Fruit fly (Drosophila melanogaster) whole organism, embryonic: ENCODE results near the gene His3.3A.

Source experiments
- Asciz ChIP-seq: fragments of 200-800 bp; sonication (Bioruptor generic); optimal IDR thresholded peaks from 2 replicates; lab custom pipeline; 2017; ENCODE audit warnings: missing biosample characterization, mild to moderate bottlenecking, missing genetic modification characterization, missing genetic modification reagents
- Awh ChIP-seq: fragments of 200-800 bp; sonication (Bioruptor generic); IDR thresholded peaks from 2 replicates; pipeline ENCODE4, ENCODE4 v1.3.6; 2022; ENCODE audit warnings: missing biosample characterization, missing genetic modification characterization
- CG10267 ChIP-seq: fragments of 200-800 bp; sonication (Bioruptor generic); optimal IDR thresholded peaks from 2 replicates; lab custom pipeline; 2018; ENCODE audit warnings: missing biosample characterization, mild to moderate bottlenecking, missing genetic modification characterization, moderate library complexity
- CG10321 ChIP-seq: fragments of 200-800 bp; sonication (Bioruptor generic); IDR thresholded peaks from 2 replicates; pipeline ENCODE4 v1.3.6; 2022; ENCODE audit warnings: missing biosample characterization, missing genetic modification characterization
- CG11456 ChIP-seq: fragments of 200-800 bp; sonication (Bioruptor generic); IDR thresholded peaks from 3 replicates; pipeline ENCODE4 v1.3.6; 2022; ENCODE audit warnings: missing biosample characterization, missing genetic modification characterization
- CG11695 ChIP-seq: fragments of 200-800 bp; sonication (Bioruptor generic); IDR thresholded peaks from 3 replicates; pipeline ENCODE4 v1.3.6; 2022; ENCODE audit warnings: missing biosample characterization, missing genetic modification characterization
- CG12659 ChIP-seq: fragments of 200-800 bp; sonication (Bioruptor generic); optimal IDR thresholded peaks from 3 replicates; lab custom pipeline; 2017; ENCODE audit warnings: mild to moderate bottlenecking, missing biosample characterization, missing genetic modification reagents, missing genetic modification characterization
- CG14667 ChIP-seq: fragments of 200-800 bp; sonication (Bioruptor generic); IDR thresholded peaks from 2 replicates; pipeline ENCODE4 v1.3.6; 2022; ENCODE audit warnings: missing biosample characterization, missing genetic modification characterization
- CG1602 ChIP-seq: fragments of 200-800 bp; sonication (Bioruptor generic); optimal IDR thresholded peaks from 3 replicates; lab custom pipeline; 2016; ENCODE audit warnings: missing biosample characterization, missing genetic modification characterization
- CG16813 ChIP-seq: fragments of 200-800 bp; sonication (Bioruptor generic); IDR thresholded peaks from 3 replicates; pipeline ENCODE4 v1.3.6; 2022; ENCODE audit warnings: missing biosample characterization, missing genetic modification characterization; ENCODE audit not compliant: partially characterized antibody
- CG16815 ChIP-seq: fragments of 200-800 bp; sonication (Bioruptor generic); optimal IDR thresholded peaks from 3 replicates; lab custom pipeline; 2017; ENCODE audit warnings: missing biosample characterization, mild to moderate bottlenecking, missing genetic modification characterization
- CG17612 ChIP-seq: fragments of 200-800 bp; sonication (Bioruptor generic); IDR thresholded peaks from 2 replicates; pipeline ENCODE4 v1.3.6; 2022; ENCODE audit warnings: missing biosample characterization, missing genetic modification characterization
- CG17802 ChIP-seq: fragments of 200-800 bp; sonication (Bioruptor generic); optimal IDR thresholded peaks from 2 replicates; lab custom pipeline; 2018; ENCODE audit warnings: missing biosample characterization, mild to moderate bottlenecking, missing genetic modification characterization, moderate library complexity
- CG30020 ChIP-seq: fragments of 200-800 bp; optimal IDR thresholded peaks from 2 replicates; lab custom pipeline; 2019; ENCODE audit warnings: missing biosample characterization, mild to moderate bottlenecking, missing genetic modification characterization, moderate library complexity
- CG30431 ChIP-seq: fragments of 200-800 bp; sonication (Bioruptor generic); optimal IDR thresholded peaks from 2 replicates; lab custom pipeline; 2017; ENCODE audit warnings: missing biosample characterization, missing genetic modification characterization
- CG3065 ChIP-seq: fragments of 200-800 bp; sonication (Bioruptor generic); optimal IDR thresholded peaks from 2 replicates; lab custom pipeline; 2016; ENCODE audit warnings: missing biosample characterization, missing genetic modification characterization
- CG31224 ChIP-seq: fragments of 200-800 bp; sonication (Bioruptor generic); IDR thresholded peaks from 2 replicates; pipeline ENCODE4 v1.3.6; 2022; ENCODE audit warnings: missing biosample characterization, missing genetic modification characterization
- CG4328 ChIP-seq: fragments of 200-800 bp; sonication (Bioruptor generic); optimal IDR thresholded peaks from 3 replicates; lab custom pipeline; 2017; ENCODE audit warnings: missing biosample characterization, missing genetic modification reagents, missing genetic modification characterization
- CG5180 ChIP-seq: fragments of 200-800 bp; sonication (Bioruptor generic); optimal IDR thresholded peaks from 3 replicates; lab custom pipeline; 2017; ENCODE audit warnings: missing biosample characterization, missing genetic modification characterization, mild to moderate bottlenecking, moderate library complexity, missing genetic modification reagents
- CG8765 ChIP-seq: fragments of 200-800 bp; sonication (Bioruptor generic); IDR thresholded peaks from 2 replicates; pipeline ENCODE4 v1.3.6; 2022; ENCODE audit warnings: missing biosample characterization, missing genetic modification characterization
- Dll ChIP-seq: fragments of 200-800 bp; sonication (Bioruptor generic); IDR thresholded peaks from 4 replicates; pipeline ENCODE4 v1.3.6; 2022; ENCODE audit warnings: missing biosample characterization, missing genetic modification characterization; ENCODE audit not compliant: partially characterized antibody
- E2f1 ChIP-seq: fragments of 200-800 bp; sonication (Bioruptor generic); IDR thresholded peaks from 2 replicates; pipeline ENCODE4 v1.3.6; 2022; ENCODE audit warnings: missing biosample characterization, missing genetic modification characterization
- E2f2 ChIP-seq: fragments of 200-800 bp; sonication (Bioruptor generic); IDR thresholded peaks from 2 replicates; pipeline ENCODE4 v1.3.6; 2022; ENCODE audit warnings: missing biosample characterization, missing genetic modification characterization
- HmgZ ChIP-seq: fragments of 200-800 bp; sonication (Bioruptor generic); optimal IDR thresholded peaks from 2 replicates; lab custom pipeline; 2018; ENCODE audit warnings: missing biosample characterization, mild to moderate bottlenecking, missing genetic modification characterization
- NK7.1 ChIP-seq: fragments of 200-800 bp; sonication (Bioruptor generic); optimal IDR thresholded peaks from 3 replicates; lab custom pipeline; 2016; ENCODE audit warnings: missing biosample characterization, missing genetic modification characterization
- Nf-YC ChIP-seq: fragments of 200-800 bp; optimal IDR thresholded peaks from 3 replicates; lab custom pipeline; 2019; ENCODE audit warnings: missing biosample characterization, mild to moderate bottlenecking, missing genetic modification characterization, moderate library complexity
- NfI ChIP-seq: fragments of 200-800 bp; sonication (Bioruptor generic); optimal IDR thresholded peaks from 3 replicates; lab custom pipeline; 2018; ENCODE audit warnings: missing biosample characterization, mild to moderate bottlenecking, missing genetic modification characterization, moderate library complexity
- Optix ChIP-seq: fragments of 200-800 bp; sonication (Bioruptor generic); IDR thresholded peaks from 3 replicates; pipeline ENCODE4 v1.3.6; 2022; ENCODE audit warnings: missing biosample characterization, missing genetic modification characterization
- PHDP ChIP-seq: fragments of 200-800 bp; sonication (Bioruptor generic); optimal IDR thresholded peaks from 3 replicates; lab custom pipeline; 2018; ENCODE audit warnings: missing biosample characterization, mild to moderate bottlenecking, missing genetic modification characterization, moderate library complexity
- Six4 ChIP-seq: fragments of 200-800 bp; sonication (Bioruptor generic); optimal IDR thresholded peaks from 2 replicates; lab custom pipeline; 2016; ENCODE audit warnings: missing biosample characterization, missing genetic modification characterization
- abd-A ChIP-seq: fragments of 200-800 bp; sonication (Bioruptor generic); optimal IDR thresholded peaks from 3 replicates; lab custom pipeline; 2019; ENCODE audit warnings: missing biosample characterization, mild to moderate bottlenecking, missing genetic modification characterization, moderate library complexity
- ci ChIP-seq: fragments of 200-800 bp; sonication (Bioruptor generic); IDR thresholded peaks from 3 replicates; pipeline ENCODE4 v1.3.6; 2022; ENCODE audit warnings: missing biosample characterization, missing genetic modification characterization
- croc ChIP-seq: fragments of 200-800 bp; sonication (Bioruptor generic); conservative IDR thresholded peaks from 3 replicates; pipeline ENCODE4 v1.3.6; 2022; ENCODE audit warnings: missing biosample characterization, missing genetic modification characterization
- dati ChIP-seq: fragments of 200-800 bp; sonication (Bioruptor generic); IDR thresholded peaks from 2 replicates; pipeline ENCODE4 v1.3.6; 2022; ENCODE audit warnings: missing biosample characterization, missing genetic modification characterization
- dimm ChIP-seq: fragments of 200-800 bp; sonication (Bioruptor generic); IDR thresholded peaks from 2 replicates; pipeline ENCODE4 v1.3.6; 2022; ENCODE audit warnings: missing biosample characterization, missing genetic modification characterization
- dmrt99B ChIP-seq: fragments of 200-800 bp; sonication (Bioruptor generic); optimal IDR thresholded peaks from 2 replicates; lab custom pipeline; 2018; ENCODE audit warnings: missing biosample characterization, mild to moderate bottlenecking, missing genetic modification characterization, moderate library complexity
- dpn ChIP-seq, 2 experiments: fragments of 200-800 bp; sonication (Bioruptor generic); optimal IDR thresholded peaks; 3 replicates each; lab custom pipeline; 2016; ENCODE audit warnings: missing biosample characterization in 2 of 2, missing genetic modification characterization in 2 of 2
- ftz-f1 ChIP-seq: fragments of 200-800 bp; sonication (Bioruptor generic); optimal IDR thresholded peaks from 2 replicates; lab custom pipeline; 2016; ENCODE audit warnings: missing biosample characterization, missing genetic modification characterization
- hth ChIP-seq: fragments of >200 bp; optimal IDR thresholded peaks from 2 replicates; lab custom pipeline; 2017; ENCODE audit warnings: inconsistent platforms
- nmo ChIP-seq: fragments of 200-800 bp; sonication (Bioruptor generic); optimal IDR thresholded peaks from 2 replicates; lab custom pipeline; 2018; ENCODE audit warnings: missing biosample characterization, mild to moderate bottlenecking, missing genetic modification characterization, moderate library complexity
- onecut ChIP-seq: fragments of 200-800 bp; sonication (Bioruptor generic); IDR thresholded peaks from 2 replicates; pipeline ENCODE4 v1.3.6; 2022; ENCODE audit warnings: missing biosample characterization, missing genetic modification characterization
- otp ChIP-seq: fragments of 200-800 bp; sonication (Bioruptor generic); IDR thresholded peaks from 3 replicates; pipeline ENCODE4, ENCODE4 v1.3.6; 2022; ENCODE audit warnings: missing biosample characterization, missing genetic modification characterization
- schlank ChIP-seq: fragments of 200-800 bp; sonication (Bioruptor generic); optimal IDR thresholded peaks from 2 replicates; lab custom pipeline; 2018; ENCODE audit warnings: missing biosample characterization, mild to moderate bottlenecking, missing genetic modification characterization
- slp2 ChIP-seq: fragments of 200-800 bp; sonication (Bioruptor generic); optimal IDR thresholded peaks from 2 replicates; lab custom pipeline; 2016; ENCODE audit warnings: missing biosample characterization, missing genetic modification characterization
- sqz ChIP-seq: fragments of 200-800 bp; sonication (Bioruptor generic); optimal IDR thresholded peaks from 3 replicates; lab custom pipeline; 2018; ENCODE audit warnings: missing biosample characterization, mild to moderate bottlenecking, missing genetic modification characterization
- stc ChIP-seq: fragments of 200-800 bp; sonication (Bioruptor generic); IDR thresholded peaks from 2 replicates; pipeline ENCODE4 v1.3.6; 2022; ENCODE audit warnings: missing biosample characterization, missing genetic modification characterization
- tio ChIP-seq: fragments of 200-800 bp; sonication (Bioruptor generic); optimal IDR thresholded peaks from 2 replicates; lab custom pipeline; 2017; ENCODE audit warnings: missing biosample characterization, missing genetic modification characterization, inconsistent platforms
- tna ChIP-seq: fragments of 200-800 bp; sonication (Bioruptor generic); IDR thresholded peaks from 2 replicates; pipeline ENCODE4 v1.3.6; 2022; ENCODE audit warnings: missing biosample characterization, missing genetic modification characterization; ENCODE audit not compliant: partially characterized antibody
- trem ChIP-seq: fragments of 200-800 bp; optimal IDR thresholded peaks from 3 replicates; lab custom pipeline; 2019; ENCODE audit warnings: missing biosample characterization, mild to moderate bottlenecking, missing genetic modification characterization, moderate library complexity
- trh ChIP-seq: fragments of 200-800 bp; sonication (Bioruptor generic); optimal IDR thresholded peaks from 2 replicates; lab custom pipeline; 2016; ENCODE audit warnings: missing biosample characterization, missing genetic modification characterization
- vfl ChIP-seq: fragments of 200-800 bp; sonication (Bioruptor generic); optimal IDR thresholded peaks from 2 replicates; lab custom pipeline; 2016; ENCODE audit warnings: missing biosample characterization, missing genetic modification characterization
- z ChIP-seq: fragments of 200-800 bp; sonication (Bioruptor generic); IDR thresholded peaks from 3 replicates; pipeline ENCODE4 v1.3.6; 2022; ENCODE audit warnings: missing biosample characterization, missing genetic modification characterization
- zfh1 ChIP-seq: fragments of 200-800 bp; sonication (Bioruptor generic); IDR thresholded peaks from 3 replicates; pipeline ENCODE4 v1.3.6; 2022; ENCODE audit warnings: missing biosample characterization, missing genetic modification characterization

Gene His3.3A

dm6 chr2L:5037402-5037860 lies 17.4 kb upstream of the His3.3A start, which contains the start of the genes CG14042 and SP555 (continued):
- TF ChIP-seq Dll (GFP tag; lab: Robert Waterston, UW) (no peak), CG31224 (GFP tag; lab: Robert Waterston, UW) (no peak), CG4328 (GFP tag; lab: Kevin White, UChicago) (no peak), ci (0 out of 3 replicates have a peak, but pooled peaks have one; percentile 16), CG30020 (tag; lab: Kevin White, UChicago) (no peak), NfI (GFP tag; lab: Kevin White, UChicago) (no peak), dimm (GFP tag; lab: Robert Waterston, UW) (no peak), CG5180 (GFP tag; lab: Kevin White, UChicago) (no peak), CG17802 (tag; lab: Kevin White, UChicago) (no peak), CG12659 (no peak), Asciz (GFP tag; lab: Kevin White, UChicago) (no peak), CG14667 (GFP tag; lab: Robert Waterston, UW) (no peak), nmo (GFP tag; lab: Kevin White, UChicago) (no peak), otp (GFP tag; lab: Robert Waterston, UW) (no peak), CG10267 (tag; lab: Kevin White, UChicago) (no peak), CG16813 (no peak), CG30431 (no peak), tna (GFP tag; lab: Robert Waterston, UW) (no peak), slp2 (GFP tag; lab: Kevin White, UChicago) (no peak), CG1602 (GFP tag; lab: Kevin White, UChicago) (no peak), sqz (peak; percentile 63), z (GFP tag; lab: Robert Waterston, UW) (0 out of 3 replicates have a peak, but pooled peaks have one; percentile 23), CG11695 (no peak), abd-A (tag; lab: Kevin White, UChicago) (peak; percentile 86), HmgZ (tag; lab: Kevin White, UChicago) (no peak), NK7.1 (GFP tag; lab: Kevin White, UChicago) (no peak), dmrt99B (tag; lab: Kevin White, UChicago) (no peak), ftz-f1 (GFP tag; lab: Kevin White, UChicago) (no peak), dati (GFP tag; lab: Robert Waterston, UW) (no peak), hth (lab: Kevin White, UChicago) (no peak), tio (GFP tag; lab: Kevin White, UChicago) (no peak), E2f1 (GFP tag; lab: Robert Waterston, UW) (no peak), CG3065 (no peak), zfh1 (GFP tag; lab: Robert Waterston, UW) (no peak), CG16815 (GFP tag; lab: Kevin White, UChicago) (no peak), Nf-YC (tag; lab: Kevin White, UChicago) (peak; percentile 86), trh (GFP tag; lab: Kevin White, UChicago) (no peak), croc (GFP tag; lab: Robert Waterston, UW) (no peak), dpn (GFP tag; optimal IDR thresholded peaks at IDR 0.05; lab: Kevin White, UChicago) (no peak), schlank (tag; lab: Kevin White, UChicago) (no peak), Six4 (GFP tag; lab: Kevin White, UChicago) (no peak), Awh (GFP tag; lab: Robert Waterston, UW) (no peak), CG17612 (no peak), PHDP (tag; lab: Kevin White, UChicago) (no peak), trem (tag; lab: Kevin White, UChicago) (no peak), onecut (GFP tag; lab: Robert Waterston, UW) (no peak), CG11456 (GFP tag; lab: Robert Waterston, UW) (no peak), stc (GFP tag; lab: Robert Waterston, UW) (no peak), CG10321 (GFP tag; lab: Robert Waterston, UW) (no peak), vfl (GFP tag; lab: Kevin White, UChicago) (no peak), E2f2 (GFP tag; lab: Robert Waterston, UW) (no peak), CG8765 (GFP tag; lab: Robert Waterston, UW) (no peak), Optix (GFP tag; lab: Robert Waterston, UW) (no peak)
